Fruit fly (Drosophila melanogaster) whole organism, pupa: ENCODE results near the gene mag.

ENCODE experiments used
- CG14655 ChIP-seq: fragments of 200-800 bp; sonication (Bioruptor generic); optimal IDR thresholded peaks from 3 replicates; lab custom pipeline; 2017; ENCODE audit warnings: mild to moderate bottlenecking, missing biosample characterization, missing genetic modification reagents, missing genetic modification characterization
- CG8159 ChIP-seq: fragments of 200-800 bp; sonication (Bioruptor generic); optimal IDR thresholded peaks from 3 replicates; lab custom pipeline; 2018; ENCODE audit warnings: missing biosample characterization, mild to moderate bottlenecking, missing genetic modification characterization, moderate library complexity
- gl ChIP-seq: fragments of 200-800 bp; sonication (Bioruptor generic); optimal IDR thresholded peaks from 2 replicates; lab custom pipeline; 2018; ENCODE audit warnings: missing biosample characterization, mild to moderate bottlenecking, missing genetic modification characterization

DNA sequence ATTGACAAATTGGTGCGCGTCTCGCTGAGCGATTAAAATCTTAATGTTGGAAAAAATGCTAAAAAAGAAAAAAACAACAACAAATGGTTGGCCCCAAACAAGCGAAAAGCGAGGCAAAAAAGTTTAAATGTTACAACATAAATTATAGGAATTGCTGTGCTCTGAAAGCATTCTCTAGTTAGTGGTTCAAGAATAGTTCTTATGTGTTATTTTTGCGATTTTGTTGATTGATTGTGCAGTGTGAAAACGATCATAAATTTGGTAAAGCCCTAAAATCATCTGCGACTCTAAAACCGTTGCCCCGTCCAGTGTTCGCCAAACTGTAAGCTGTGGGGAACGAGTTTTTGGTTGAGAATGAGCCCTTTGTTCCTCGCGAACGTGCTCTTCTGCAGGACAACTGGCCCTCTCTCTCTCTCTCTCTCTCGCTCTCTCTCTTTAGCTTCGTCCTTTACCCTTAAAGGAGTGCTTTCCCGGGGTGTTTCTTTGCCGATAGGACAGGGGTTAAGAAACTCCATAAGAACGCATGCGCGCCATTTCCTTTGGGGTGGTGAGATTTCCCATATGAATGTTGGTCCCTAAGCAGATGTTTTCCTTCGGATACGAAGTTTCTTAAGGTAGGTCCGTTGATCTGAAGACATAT, 17.7 kb upstream of the mag start:
- TF ChIP-seq gl (tag; lab: Kevin White, UChicago) (no peak), CG14655 (no peak), CG8159 (tag; lab: Kevin White, UChicago) (no peak)
